Worm (Caenorhabditis elegans) whole organism, L2 larva: Measurements from ENCODE around the gene fbxb-95.
A peak's percentile ranks its signal among the peaks of the same experiment; 100 is the strongest.
"Not testable (repeated sequence)": the region's sequence is repeated elsewhere in the genome, so short reads cannot be mapped to it uniquely, and the experiment has no call there.

Experiments used
- Y55F3AM.14 ChIP-seq: fragments of 200-800 bp; sonication (Bioruptor generic); optimal IDR thresholded peaks from 2 replicates; lab custom pipeline; 2018; ENCODE audit warnings: mild to moderate bottlenecking, missing genetic modification characterization, missing compliant biosample characterization
- alr-1 ChIP-seq: fragments of 150-350 bp; optimal IDR thresholded peaks from 2 replicates; lab custom pipeline; 2014; ENCODE audit warnings: missing biosample characterization, missing genetic modification characterization
- aly-2 ChIP-seq: fragments of 150-350 bp; optimal IDR thresholded peaks from 2 replicates; lab custom pipeline; 2014; ENCODE audit warnings: missing biosample characterization, missing genetic modification characterization
- blmp-1 ChIP-seq: sonication (generic microtip); optimal IDR thresholded peaks from 2 replicates; lab custom pipeline; 2017; ENCODE audit warnings: missing genetic modification characterization, mild to moderate bottlenecking, missing compliant biosample characterization, antibody characterized with exemption, moderate library complexity; ENCODE audit not compliant: insufficient read depth
- ceh-16 ChIP-seq: fragments of 150-350 bp; optimal IDR thresholded peaks from 2 replicates; lab custom pipeline; 2014; ENCODE audit warnings: missing biosample characterization, missing genetic modification characterization
- ceh-82 ChIP-seq: fragments of 150-350 bp; optimal IDR thresholded peaks from 2 replicates; lab custom pipeline; 2014; ENCODE audit warnings: missing biosample characterization, missing genetic modification characterization
- crh-2 ChIP-seq: sonication (generic microtip); optimal IDR thresholded peaks from 2 replicates; lab custom pipeline; 2017; ENCODE audit warnings: missing biosample characterization, missing genetic modification characterization
- elt-1 ChIP-seq: fragments of 150-350 bp; optimal IDR thresholded peaks from 2 replicates; lab custom pipeline; 2014; ENCODE audit warnings: missing biosample characterization, missing genetic modification characterization
- elt-3 ChIP-seq: sonication (generic microtip); optimal IDR thresholded peaks from 2 replicates; lab custom pipeline; 2017; ENCODE audit warnings: missing biosample characterization, missing genetic modification characterization
- fos-1 ChIP-seq: fragments of 150-350 bp; optimal IDR thresholded peaks from 2 replicates; lab custom pipeline; 2014; ENCODE audit warnings: missing biosample characterization, missing genetic modification characterization
- gmeb-1 ChIP-seq: fragments of 150-350 bp; optimal IDR thresholded peaks from 2 replicates; lab custom pipeline; 2014; ENCODE audit warnings: missing biosample characterization, missing genetic modification characterization
- lin-13 ChIP-seq: fragments of 150-350 bp; optimal IDR thresholded peaks from 2 replicates; lab custom pipeline; 2014; ENCODE audit warnings: missing biosample characterization, missing genetic modification reagents, missing genetic modification characterization
- lin-39 ChIP-seq: fragments of 150-350 bp; optimal IDR thresholded peaks from 2 replicates; lab custom pipeline; 2014; ENCODE audit warnings: missing biosample characterization, missing genetic modification reagents, missing genetic modification characterization
- lsy-2 ChIP-seq, 2 experiments: fragments of 150-350 bp in 1 of 2; sonication (generic microtip) in 1 of 2; optimal IDR thresholded peaks; 2 replicates each; lab custom pipeline; 2014 to 2017; ENCODE audit warnings: missing biosample characterization in 2 of 2, missing genetic modification characterization in 2 of 2
- mab-5 ChIP-seq: fragments of 150-350 bp; optimal IDR thresholded peaks from 2 replicates; lab custom pipeline; 2014; ENCODE audit warnings: missing biosample characterization, missing genetic modification characterization
- mbf-1 ChIP-seq: sonication (generic microtip); optimal IDR thresholded peaks from 2 replicates; lab custom pipeline; 2017; ENCODE audit warnings: missing biosample characterization, missing genetic modification characterization
- nhr-10 ChIP-seq: sonication (generic microtip); optimal IDR thresholded peaks from 2 replicates; lab custom pipeline; 2017; ENCODE audit warnings: missing biosample characterization, missing genetic modification characterization
- nhr-11 ChIP-seq: fragments of 150-350 bp; optimal IDR thresholded peaks from 2 replicates; lab custom pipeline; 2014; ENCODE audit warnings: missing biosample characterization, missing genetic modification characterization
- nhr-12 ChIP-seq: fragments of 150-350 bp; optimal IDR thresholded peaks from 2 replicates; lab custom pipeline; 2014; ENCODE audit warnings: missing biosample characterization, missing genetic modification characterization
- nhr-129 ChIP-seq: fragments of 150-350 bp; optimal IDR thresholded peaks from 2 replicates; lab custom pipeline; 2014; ENCODE audit warnings: missing biosample characterization, missing genetic modification characterization
- nhr-21 ChIP-seq: fragments of 150-350 bp; optimal IDR thresholded peaks from 2 replicates; lab custom pipeline; 2014; ENCODE audit warnings: missing biosample characterization, missing genetic modification characterization
- nhr-23 ChIP-seq: fragments of 150-350 bp; optimal IDR thresholded peaks from 2 replicates; lab custom pipeline; 2014; ENCODE audit warnings: missing biosample characterization, missing genetic modification reagents, missing genetic modification characterization
- nhr-237 ChIP-seq: fragments of 150-350 bp; optimal IDR thresholded peaks from 2 replicates; lab custom pipeline; 2014; ENCODE audit warnings: missing biosample characterization, missing genetic modification characterization
- nhr-25 ChIP-seq: fragments of 150-350 bp; sonication (generic microtip); optimal IDR thresholded peaks from 3 replicates; lab custom pipeline; 2014; ENCODE audit warnings: missing biosample characterization, missing genetic modification characterization
- nhr-6 ChIP-seq: fragments of 150-350 bp; optimal IDR thresholded peaks from 2 replicates; lab custom pipeline; 2014; ENCODE audit warnings: missing biosample characterization, missing genetic modification characterization
- nhr-77 ChIP-seq: fragments of 150-350 bp; optimal IDR thresholded peaks from 2 replicates; lab custom pipeline; 2014; ENCODE audit warnings: missing biosample characterization, missing genetic modification characterization
- peb-1 ChIP-seq: fragments of 150-350 bp; optimal IDR thresholded peaks from 2 replicates; lab custom pipeline; 2014; ENCODE audit warnings: missing biosample characterization, missing genetic modification characterization
- sem-4 ChIP-seq: fragments of 150-350 bp; optimal IDR thresholded peaks from 2 replicates; lab custom pipeline; 2014; ENCODE audit warnings: missing biosample characterization, missing genetic modification reagents, missing genetic modification characterization
- skn-1 ChIP-seq: sonication (generic microtip); optimal IDR thresholded peaks from 2 replicates; lab custom pipeline; 2017; ENCODE audit warnings: missing biosample characterization, missing genetic modification characterization
- sma-9 ChIP-seq, 2 experiments: fragments of 150-350 bp in 1 of 2; sonication (generic microtip) in 1 of 2; optimal IDR thresholded peaks; 2 replicates each; lab custom pipeline; 2014 to 2016; ENCODE audit warnings: missing genetic modification characterization in 2 of 2, mild to moderate bottlenecking in 1 of 2, missing biosample characterization in 1 of 2, missing compliant biosample characterization in 1 of 2, missing genetic modification reagents in 1 of 2, moderate library complexity in 1 of 2
- snpc-4 ChIP-seq: fragments of 150-350 bp; optimal IDR thresholded peaks from 2 replicates; lab custom pipeline; 2014; ENCODE audit warnings: missing biosample characterization, missing genetic modification characterization
- unc-39 ChIP-seq: fragments of 150-350 bp; optimal IDR thresholded peaks from 2 replicates; lab custom pipeline; 2014; ENCODE audit warnings: missing biosample characterization, missing genetic modification characterization
- unc-55 ChIP-seq: fragments of 150-350 bp; sonication (generic microtip); optimal IDR thresholded peaks from 3 replicates; lab custom pipeline; 2014; ENCODE audit warnings: missing biosample characterization, missing genetic modification reagents, missing genetic modification characterization
- zag-1 ChIP-seq: fragments of 150-350 bp; optimal IDR thresholded peaks from 2 replicates; lab custom pipeline; 2014; ENCODE audit warnings: missing biosample characterization, missing genetic modification characterization
- ztf-11 ChIP-seq: sonication (generic microtip); optimal IDR thresholded peaks from 2 replicates; lab custom pipeline; 2017; ENCODE audit warnings: missing biosample characterization, missing genetic modification characterization

Gene fbxb-95

DNA sequence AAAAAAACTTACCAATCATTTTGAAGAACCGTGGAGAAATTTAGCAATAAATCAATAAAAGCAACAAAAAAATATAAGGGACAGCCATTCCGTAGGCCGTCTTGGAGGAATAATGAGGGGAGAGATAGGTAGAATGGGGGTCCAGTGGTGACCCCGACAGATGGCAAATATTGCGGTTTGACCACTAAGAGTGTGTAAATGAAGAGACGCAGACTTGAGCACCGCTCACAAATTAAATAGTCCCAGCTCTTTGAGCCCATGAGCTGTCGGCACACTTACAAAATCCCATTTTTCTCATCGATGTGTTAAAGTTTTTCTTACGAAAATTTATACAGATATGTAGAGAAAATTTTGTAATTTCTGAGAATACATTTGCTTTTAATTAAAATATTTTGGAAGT lies 33.4 kb upstream of the fbxb-95 start, which contains the start of gene fbxa-3:
TSS of gene fbxa-3 (minus strand) at position 101 of the 400 bp plus-strand sequence.
- TF ChIP-seq nhr-25 (tag; lab: Kevin White, UChicago) (no peak), ztf-11 (no peak), nhr-10 (tag; lab: Kevin White, UChicago) (no peak), nhr-6 (no peak), lin-13 (GFP tag; lab: Kevin White, UChicago) (no peak), peb-1 (tag; lab: Kevin White, UChicago) (no peak), sma-9 (GFP tag; optimal IDR thresholded peaks at IDR 0.05; lab: Kevin White, UChicago) (no peak), sma-9 (tag; optimal IDR thresholded peaks at IDR 0.05; lab: Kevin White, UChicago) (no peak)

DNA sequence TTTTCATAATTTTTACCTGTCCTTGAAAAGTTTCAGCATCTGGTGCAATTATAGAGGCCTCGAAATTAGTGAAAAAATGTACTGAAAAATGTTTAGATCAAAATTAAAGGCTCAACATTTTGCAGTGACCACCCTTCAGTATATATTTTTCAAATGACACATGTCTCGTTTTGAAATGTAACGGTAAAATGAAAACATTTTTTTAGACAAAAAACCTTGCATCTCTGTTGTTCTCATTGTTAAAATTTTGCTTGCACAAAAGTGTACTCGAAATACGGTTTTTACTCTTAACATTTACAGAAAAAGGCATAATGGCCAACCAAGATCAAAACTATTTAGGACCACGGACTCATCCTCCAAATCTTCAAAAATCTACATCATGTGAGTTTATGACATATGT lies 29.9 kb upstream of the fbxb-95 start, which contains the start of gene math-41:
TSS of gene math-41 (plus strand) at position 301 of the 400 bp plus-strand sequence.
- not testable (repeated sequence) for TF ChIP-seq mab-5, aly-2, nhr-237 (tag; lab: Kevin White, UChicago)

DNA sequence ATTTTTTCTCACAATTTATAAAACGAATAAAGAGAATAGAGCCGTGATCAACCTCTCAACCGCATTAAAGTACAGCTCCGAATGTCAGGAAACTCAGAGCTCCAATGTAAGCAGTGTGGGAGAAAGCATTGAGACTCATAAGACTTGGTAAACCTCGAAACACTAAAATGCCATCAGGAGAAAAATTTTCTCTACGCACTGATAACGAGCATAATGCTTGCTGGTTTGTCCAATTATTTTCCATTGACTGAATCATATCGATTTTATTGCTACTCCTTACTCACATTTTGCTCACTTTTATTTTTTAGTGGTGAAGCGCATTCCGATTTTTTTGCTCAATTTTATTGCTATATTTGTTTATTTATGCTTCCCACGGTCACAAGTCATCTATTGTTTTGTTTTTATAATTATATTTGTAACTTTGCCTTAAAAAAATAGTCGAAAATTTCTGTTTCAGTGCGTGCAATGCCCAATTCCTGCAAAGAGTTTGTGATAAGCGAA lies 24.0 kb upstream of the fbxb-95 start, which contains the start of gene math-40:
TSS of gene math-40 (plus strand) at position 451 of the 501 bp plus-strand sequence.
- no peak for TF ChIP-seq skn-1
- no peak for TF ChIP-seq crh-2 (tag; lab: Kevin White, UChicago)
- peak; percentile 80 for TF ChIP-seq fos-1 (tag; lab: Kevin White, UChicago)

DNA sequence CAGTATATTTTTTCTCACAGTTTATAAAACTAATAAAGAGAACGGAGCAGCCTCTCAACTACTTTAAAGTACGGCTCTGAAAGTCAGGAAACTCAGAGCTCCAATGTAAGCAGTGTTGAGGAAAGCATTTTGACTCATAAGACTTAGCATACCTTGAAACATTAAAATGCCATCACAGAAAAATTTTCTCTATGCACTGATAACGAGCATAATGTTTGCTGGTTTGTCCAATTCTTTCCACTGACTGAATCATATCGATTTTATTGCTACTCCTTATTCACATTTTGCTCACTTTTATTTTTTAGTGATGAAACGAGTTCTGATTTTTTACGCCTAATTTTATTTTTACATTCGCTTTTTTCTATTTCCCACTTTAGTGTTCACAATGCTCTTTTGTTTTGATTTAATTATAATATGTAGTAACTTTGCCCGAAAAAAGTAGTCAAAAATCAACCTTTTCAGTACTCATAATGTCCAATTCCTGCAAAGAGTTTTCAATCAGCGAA lies 22.3 kb upstream of the fbxb-95 start, which contains the start of gene math-39:
TSS of gene math-39 (plus strand) at position 456 of the 506 bp plus-strand sequence.
- TF ChIP-seq nhr-129 (tag; lab: Kevin White, UChicago) (no peak), fos-1 (tag; lab: Kevin White, UChicago) (peak; percentile 73), mbf-1 (tag; lab: Kevin White, UChicago) (no peak), unc-55 (GFP tag; lab: Kevin White, UChicago) (no peak), sem-4 (tag; lab: Kevin White, UChicago) (no peak), alr-1 (no peak), nhr-12 (tag; lab: Kevin White, UChicago) (no peak)

DNA sequence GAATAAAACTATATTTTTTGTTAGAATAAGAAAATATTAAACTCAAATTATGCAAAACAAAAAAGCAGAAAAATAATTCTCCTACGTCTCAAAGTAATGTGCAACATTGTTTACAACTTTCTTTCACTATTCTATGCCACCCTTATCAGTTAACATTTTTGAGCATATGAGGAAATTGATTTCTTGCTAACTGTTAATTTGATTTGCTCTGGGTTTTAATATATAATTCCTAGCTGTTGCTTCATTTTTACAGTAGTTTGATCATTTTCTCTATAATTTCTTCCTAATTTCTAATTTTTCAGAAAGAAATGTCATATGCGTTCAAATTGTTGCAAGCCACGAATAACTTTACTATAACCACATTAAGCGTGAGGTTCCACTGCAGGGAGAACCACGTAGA lies 18.0 kb upstream of the fbxb-95 start, which contains the start of gene T08E11.1:
TSS of gene T08E11.1 (plus strand) at position 301 of the 400 bp plus-strand sequence.
- TF ChIP-seq ceh-16 (tag; lab: Kevin White, UChicago): no peak
- no peak for TF ChIP-seq sem-4 (tag; lab: Kevin White, UChicago)
- no peak for TF ChIP-seq snpc-4 (tag; lab: Kevin White, UChicago)
- TF ChIP-seq alr-1: no peak
- TF ChIP-seq blmp-1 (tag; lab: Kevin White, UChicago): no peak
- no peak for TF ChIP-seq lsy-2 (tag; optimal IDR thresholded peaks at IDR 0.05; lab: Kevin White, UChicago)
- TF ChIP-seq Y55F3AM.14 (GFP tag; lab: Kevin White, UChicago): no peak
- no peak for TF ChIP-seq nhr-12 (tag; lab: Kevin White, UChicago)
- TF ChIP-seq nhr-6: no peak
- no peak for TF ChIP-seq elt-1
- TF ChIP-seq nhr-77 (tag; lab: Kevin White, UChicago): no peak
- no peak for TF ChIP-seq unc-55 (GFP tag; lab: Kevin White, UChicago)
- TF ChIP-seq nhr-21 (tag; lab: Kevin White, UChicago): no peak
- no peak for TF ChIP-seq nhr-23
- TF ChIP-seq, all 48 proteins: peak for 0

DNA sequence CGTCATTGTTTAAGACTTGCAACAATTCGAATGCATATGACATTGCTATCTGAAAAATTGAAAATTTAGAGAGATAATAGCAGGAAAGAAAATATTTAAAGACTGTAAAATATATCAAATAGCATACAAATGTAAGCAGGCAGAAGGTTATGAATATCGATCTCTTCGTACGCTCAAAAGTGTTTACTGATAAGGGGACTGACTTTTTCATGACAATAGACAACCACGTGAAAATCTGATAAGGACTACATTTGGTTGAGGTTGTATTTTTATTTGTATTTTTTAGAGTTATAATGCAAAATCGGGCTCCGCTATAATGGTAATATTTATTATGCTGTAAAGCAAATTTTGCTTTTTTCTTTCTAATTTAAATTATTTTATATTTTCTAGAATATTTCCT lies 11.3 kb upstream of the fbxb-95 start, which contains the start of the genes C52E2.5 and C52E2.4:
TSS of gene C52E2.5 (minus strand) at position 43 of the 400 bp plus-strand sequence.
TSS of gene C52E2.4 (plus strand) at position 252 of the 400 bp plus-strand sequence.
- no peak for TF ChIP-seq unc-55 (GFP tag; lab: Kevin White, UChicago)
- no peak for TF ChIP-seq nhr-6
- peak; percentile 80 for TF ChIP-seq fos-1 (tag; lab: Kevin White, UChicago)
- no peak for TF ChIP-seq zag-1
- TF ChIP-seq crh-2 (tag; lab: Kevin White, UChicago): peak; percentile 36
- no peak for TF ChIP-seq ceh-82 (tag; lab: Kevin White, UChicago)
- TF ChIP-seq skn-1: peak; percentile 65
- TF ChIP-seq nhr-12 (tag; lab: Kevin White, UChicago): no peak
- TF ChIP-seq lin-39 (tag; lab: Kevin White, UChicago): no peak
- TF ChIP-seq mbf-1 (tag; lab: Kevin White, UChicago): no peak
- TF ChIP-seq gmeb-1 (tag; lab: Kevin White, UChicago): no peak
- no peak for TF ChIP-seq sem-4 (tag; lab: Kevin White, UChicago)
- TF ChIP-seq elt-3 (tag; lab: Kevin White, UChicago): no peak
- TF ChIP-seq ceh-16 (tag; lab: Kevin White, UChicago): no peak
- no peak for TF ChIP-seq alr-1
- peak; percentile 36 for TF ChIP-seq sma-9 (GFP tag; optimal IDR thresholded peaks at IDR 0.05; lab: Kevin White, UChicago)
- TF ChIP-seq sma-9 (tag; optimal IDR thresholded peaks at IDR 0.05; lab: Kevin White, UChicago): no peak
- no peak for TF ChIP-seq nhr-11 (tag; lab: Kevin White, UChicago)
- no peak for TF ChIP-seq unc-39 (tag; lab: Kevin White, UChicago)
